Worm (Caenorhabditis elegans) whole organism, late embryonic: Measurements from ENCODE around the gene srh-45.

Experiments
- ama-1 ChIP-seq: fragments of 150-350 bp; optimal IDR thresholded peaks from 2 replicates; lab custom pipeline; 2014
- nhr-11 ChIP-seq: fragments of 150-350 bp; optimal IDR thresholded peaks from 2 replicates; lab custom pipeline; 2014; ENCODE audit warnings: missing biosample characterization, missing genetic modification characterization
- pag-3 ChIP-seq: sonication (generic microtip); optimal IDR thresholded peaks from 2 replicates; lab custom pipeline; 2016; ENCODE audit warnings: missing compliant biosample characterization, missing genetic modification characterization, borderline replicate concordance
- tbx-2 ChIP-seq: sonication (generic microtip); optimal IDR thresholded peaks from 2 replicates; lab custom pipeline; 2016; ENCODE audit warnings: missing genetic modification characterization, missing compliant biosample characterization

DNA sequence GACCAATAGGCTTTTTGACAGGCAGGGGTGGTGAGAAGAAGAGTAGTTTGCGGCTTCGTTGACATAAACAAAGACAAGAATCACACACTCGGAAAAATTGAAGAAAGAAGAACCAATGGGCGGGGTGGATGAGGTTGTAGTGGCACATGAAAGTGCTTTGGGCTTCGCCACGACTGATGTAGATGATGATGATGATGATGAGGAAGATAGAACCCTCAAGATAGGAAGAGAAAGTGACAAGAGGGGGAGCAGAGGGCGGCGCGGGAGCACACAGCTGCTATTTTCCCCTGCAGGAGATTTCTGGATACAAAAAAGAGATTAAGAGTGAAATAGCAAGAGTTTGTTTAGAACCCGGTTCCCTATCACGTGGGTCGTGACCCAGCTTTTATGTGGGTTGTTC lies 4.1 kb upstream of the srh-45 start:
- TF ChIP-seq pag-3 (tag; lab: Kevin White, UChicago) (no peak), nhr-11 (tag; lab: Kevin White, UChicago) (no peak), tbx-2 (tag; lab: Kevin White, UChicago) (no peak), ama-1 (lab: Kevin White, UChicago) (no peak)
